Fruit fly (Drosophila melanogaster): ENCODE results near the gene Smn.

DNA sequence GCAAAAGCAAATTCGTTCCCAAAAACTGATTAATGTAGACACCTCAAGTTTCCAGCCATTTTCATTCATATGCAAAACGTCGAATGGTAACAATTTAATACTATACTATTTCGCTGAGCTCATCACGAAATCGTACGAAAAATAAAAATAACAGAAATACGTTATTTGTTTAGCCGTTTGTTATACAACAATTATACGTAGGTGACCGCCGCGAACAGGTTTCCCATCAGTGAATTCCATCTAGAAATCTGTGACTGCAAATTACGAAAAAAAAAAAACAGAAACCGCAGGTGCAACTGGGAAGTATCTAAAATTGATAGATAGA, 9.6 kb downstream of the Smn start:
- TF ChIP-seq Sin3A (optimal IDR thresholded peaks at IDR 0.05) (no peak), Myc (optimal IDR thresholded peaks at IDR 0.05) (no peak), psq (optimal IDR thresholded peaks at IDR 0.05) (no peak), ttk (optimal IDR thresholded peaks at IDR 0.05) (no peak), h (optimal IDR thresholded peaks at IDR 0.05) (no peak)

All from Kc167 (cell line).